Worm (Caenorhabditis elegans) whole organism, L2 larva: ENCODE measurements around the gene him-5.

Experiments used
- R02D3.7 ChIP-seq: fragments of 150-350 bp; optimal IDR thresholded peaks from 2 replicates; lab custom pipeline; 2014; ENCODE audit warnings: missing biosample characterization, missing genetic modification characterization
- alr-1 ChIP-seq: fragments of 150-350 bp; optimal IDR thresholded peaks from 2 replicates; lab custom pipeline; 2014; ENCODE audit warnings: missing biosample characterization, missing genetic modification characterization
- ceh-16 ChIP-seq: fragments of 150-350 bp; optimal IDR thresholded peaks from 2 replicates; lab custom pipeline; 2014; ENCODE audit warnings: missing biosample characterization, missing genetic modification characterization
- lin-13 ChIP-seq: fragments of 150-350 bp; optimal IDR thresholded peaks from 2 replicates; lab custom pipeline; 2014; ENCODE audit warnings: missing biosample characterization, missing genetic modification reagents, missing genetic modification characterization
- lin-39 ChIP-seq: fragments of 150-350 bp; optimal IDR thresholded peaks from 2 replicates; lab custom pipeline; 2014; ENCODE audit warnings: missing biosample characterization, missing genetic modification reagents, missing genetic modification characterization
- nhr-12 ChIP-seq: fragments of 150-350 bp; optimal IDR thresholded peaks from 2 replicates; lab custom pipeline; 2014; ENCODE audit warnings: missing biosample characterization, missing genetic modification characterization
- nhr-77 ChIP-seq: fragments of 150-350 bp; optimal IDR thresholded peaks from 2 replicates; lab custom pipeline; 2014; ENCODE audit warnings: missing biosample characterization, missing genetic modification characterization
- skn-1 ChIP-seq: sonication (generic microtip); optimal IDR thresholded peaks from 2 replicates; lab custom pipeline; 2017; ENCODE audit warnings: missing biosample characterization, missing genetic modification characterization
- snpc-4 ChIP-seq: fragments of 150-350 bp; optimal IDR thresholded peaks from 2 replicates; lab custom pipeline; 2014; ENCODE audit warnings: missing biosample characterization, missing genetic modification characterization
- zag-1 ChIP-seq: fragments of 150-350 bp; optimal IDR thresholded peaks from 2 replicates; lab custom pipeline; 2014; ENCODE audit warnings: missing biosample characterization, missing genetic modification characterization

DNA sequence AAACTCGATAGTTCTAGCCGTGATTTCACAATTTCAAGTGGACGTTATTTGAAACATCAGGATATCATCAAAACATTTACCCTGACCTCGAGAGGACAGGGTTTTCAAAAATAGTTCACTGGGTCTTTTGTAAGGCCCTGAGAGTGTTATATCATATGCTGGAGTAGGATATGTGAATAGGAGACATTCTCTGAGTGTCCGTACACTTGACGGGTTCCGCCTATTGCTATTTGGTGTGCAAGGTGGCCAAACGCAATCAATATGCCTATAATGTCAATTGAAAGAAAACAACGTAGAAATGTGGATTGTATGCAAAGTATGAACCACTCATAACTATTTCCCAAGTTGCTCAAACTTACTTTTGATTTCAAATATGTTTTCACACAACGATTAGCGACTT is 7.1 kb downstream of the him-5 start:
- no peak for TF ChIP-seq alr-1 (tag; lab: Kevin White, UChicago)
- TF ChIP-seq zag-1: no peak
- TF ChIP-seq ceh-16 (tag; lab: Kevin White, UChicago): no peak
- TF ChIP-seq nhr-12 (tag; lab: Kevin White, UChicago): no peak
- TF ChIP-seq skn-1 (tag; lab: Kevin White, UChicago): no peak
- TF ChIP-seq R02D3.7 (tag; lab: Kevin White, UChicago): no peak
- TF ChIP-seq lin-13 (GFP tag; lab: Kevin White, UChicago): no peak
- no peak for TF ChIP-seq snpc-4 (tag; lab: Kevin White, UChicago)
- no peak for TF ChIP-seq lin-39 (tag; lab: Kevin White, UChicago)
- no peak for TF ChIP-seq nhr-77 (tag; lab: Kevin White, UChicago)
